Fruit fly (Drosophila melanogaster): ENCODE measurements around the gene Spase22-23.
A peak's percentile ranks its signal among the peaks of the same experiment; 100 is the strongest.

Spase22-23 gene

DNA sequence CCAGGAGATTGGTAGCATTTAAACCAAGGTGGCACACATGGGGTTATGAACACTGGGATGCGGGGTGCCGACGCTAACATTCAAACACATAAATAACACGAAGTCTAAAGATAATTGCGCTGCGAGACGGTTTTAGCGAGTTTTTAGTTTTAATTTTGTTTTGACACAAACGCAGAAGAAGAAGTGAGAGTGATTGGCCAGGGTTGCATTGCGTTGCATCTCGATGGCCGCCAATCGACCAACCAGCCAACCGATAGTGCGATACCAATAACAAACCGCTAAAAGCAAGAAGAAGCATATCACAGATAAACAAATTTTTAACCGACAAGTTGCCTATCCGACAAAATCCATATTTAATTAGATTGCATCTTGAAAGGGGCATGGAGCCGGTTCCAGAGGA is 3.1 kb downstream of the Spase22-23 start, which contains the start of the genes Spps and CG13609 (continued):
- TF ChIP-seq pan (optimal IDR thresholded peaks at IDR 0.05) (no peak), Myc (optimal IDR thresholded peaks at IDR 0.05) (peak; percentile 6), Mio (GFP tag; optimal IDR thresholded peaks at IDR 0.05) (no peak), psq (GFP tag; optimal IDR thresholded peaks at IDR 0.05) (peak; percentile 11)

DNA sequence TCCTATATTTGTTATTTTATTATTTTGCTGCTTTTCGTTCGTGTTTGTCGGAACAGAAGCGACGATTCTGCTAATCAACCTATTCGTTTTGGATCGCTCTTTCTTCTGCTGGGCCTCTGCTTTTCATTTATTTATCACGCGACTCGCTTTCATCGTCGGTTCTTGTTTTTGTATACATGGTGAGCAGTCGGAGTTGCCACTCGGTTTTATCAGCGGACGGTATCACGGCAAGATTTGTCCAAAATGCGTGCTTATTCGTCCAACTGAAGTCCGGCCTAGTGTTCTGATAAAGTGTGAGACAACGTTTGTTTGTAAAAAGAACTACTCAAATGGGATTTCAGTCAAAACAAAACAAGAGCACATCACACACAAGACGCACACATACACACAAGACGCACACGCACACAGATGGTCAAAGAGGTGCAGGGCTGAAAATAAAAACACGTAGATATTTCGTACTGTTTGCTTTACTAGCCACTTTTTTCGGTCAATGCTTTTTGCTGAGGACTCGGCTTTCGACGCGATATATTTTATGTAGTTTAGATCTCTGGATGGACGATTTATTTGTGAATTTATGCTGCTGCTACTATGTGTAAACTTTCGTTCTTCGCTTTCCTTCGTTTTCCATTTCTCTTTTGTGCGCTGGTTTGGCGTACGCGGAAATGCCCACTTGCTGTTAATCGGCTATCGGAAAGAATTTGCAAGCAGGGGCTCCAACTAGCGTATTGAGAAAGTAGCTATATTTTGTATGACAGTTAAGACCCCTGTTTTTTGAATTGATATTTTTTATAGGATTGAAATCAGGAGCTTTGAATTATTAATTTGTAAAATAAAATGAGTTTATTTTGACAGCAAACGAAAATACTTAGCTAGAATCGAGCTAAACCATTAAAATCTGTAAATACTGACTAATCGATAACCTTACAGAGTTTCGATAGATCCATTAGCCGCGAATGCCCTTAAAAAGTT is 8.2 kb downstream of the Spase22-23 start, which contains the start of gene twin:
Gene twin, minus strand, starts transcription at position 632 of the 969 bp plus-strand sequence.
- TF ChIP-seq Hnf4 (GFP tag; optimal IDR thresholded peaks at IDR 0.05) (peak; percentile 57), Dif (GFP tag; optimal IDR thresholded peaks at IDR 0.05; ENCODE audit: partially characterized antibody) (no peak), Hr78 (GFP tag; optimal IDR thresholded peaks at IDR 0.05) (no peak), lola (GFP tag; optimal IDR thresholded peaks at IDR 0.05) (no peak), foxo (GFP tag; optimal IDR thresholded peaks at IDR 0.05) (peak in 1 of 2 experiments; percentile 65), N (GFP tag; optimal IDR thresholded peaks at IDR 0.05) (no peak), Hr83 (GFP tag; optimal IDR thresholded peaks at IDR 0.05; ENCODE audit: poor library complexity, severe bottlenecking) (peak; percentile 62), psq (GFP tag; optimal IDR thresholded peaks at IDR 0.05) (peak; percentile 99), dl (GFP tag; optimal IDR thresholded peaks at IDR 0.05; ENCODE audit: insufficient read depth in 1 of 2, partially characterized antibody in 2 of 2) (no peak), woc (GFP tag; optimal IDR thresholded peaks at IDR 0.05) (peak; percentile 76), CrebA (GFP tag; optimal IDR thresholded peaks at IDR 0.05; ENCODE audit: borderline replicate concordance) (no peak), usp (GFP tag; optimal IDR thresholded peaks at IDR 0.05) (no peak), dmrt93B (GFP tag; optimal IDR thresholded peaks at IDR 0.05) (no peak), tai (GFP tag; optimal IDR thresholded peaks at IDR 0.05) (no peak), pan (optimal IDR thresholded peaks at IDR 0.05) (no peak), h (GFP tag; optimal IDR thresholded peaks at IDR 0.05) (peak; percentile 74), Jra (GFP tag; optimal IDR thresholded peaks at IDR 0.05) (no peak), CG9705 (GFP tag; optimal IDR thresholded peaks at IDR 0.05) (peak; percentile 43), ey (GFP tag; optimal IDR thresholded peaks at IDR 0.05) (peak; percentile 45), Mio (GFP tag; optimal IDR thresholded peaks at IDR 0.05) (no peak), sv (GFP tag; optimal IDR thresholded peaks at IDR 0.05) (peak; percentile 37), rgr (GFP tag; optimal IDR thresholded peaks at IDR 0.05) (peak; percentile 37), brk (GFP tag; optimal IDR thresholded peaks at IDR 0.05) (no peak), CG32264 (GFP tag; optimal IDR thresholded peaks at IDR 0.05) (no peak), br (GFP tag; optimal IDR thresholded peaks at IDR 0.05) (peak; percentile 39), OdsH (GFP tag; optimal IDR thresholded peaks at IDR 0.05) (peak; percentile 16), Rel (GFP tag; optimal IDR thresholded peaks at IDR 0.05) (no peak), Rel (tag; optimal IDR thresholded peaks at IDR 0.05) (peak; percentile 7), Vsx2 (GFP tag; optimal IDR thresholded peaks at IDR 0.05; ENCODE audit: partially characterized antibody) (no peak), jim (GFP tag; optimal IDR thresholded peaks at IDR 0.05) (no peak), GATAd (GFP tag; optimal IDR thresholded peaks at IDR 0.05) (no peak), Sp1 (GFP tag; optimal IDR thresholded peaks at IDR 0.05) (peak; percentile 37), sage (GFP tag; optimal IDR thresholded peaks at IDR 0.05) (no peak), HLH106 (tag; optimal IDR thresholded peaks at IDR 0.05) (peak; percentile 62), Myc (optimal IDR thresholded peaks at IDR 0.05) (peak; percentile 63), fru (GFP tag; optimal IDR thresholded peaks at IDR 0.05) (peak; percentile 49), Abd-B (GFP tag; optimal IDR thresholded peaks at IDR 0.05) (no peak), dsf (GFP tag; optimal IDR thresholded peaks at IDR 0.05; ENCODE audit: borderline replicate concordance) (peak; percentile 15), Dfd (GFP tag; optimal IDR thresholded peaks at IDR 0.05) (no peak)
